Fruit fly (Drosophila melanogaster) whole organism, embryonic: ENCODE results near the gene CG15365.

Experiments used
- Antp ChIP-seq: fragments of 200-800 bp; sonication (Bioruptor generic); optimal IDR thresholded peaks from 3 replicates; lab custom pipeline; 2016; ENCODE audit warnings: missing biosample characterization, missing genetic modification characterization
- Atf3 ChIP-seq: fragments of 200-800 bp; sonication (Bioruptor generic); optimal IDR thresholded peaks from 3 replicates; lab custom pipeline; 2016; ENCODE audit warnings: missing biosample characterization, missing genetic modification characterization
- Bdp1 ChIP-seq: fragments of 200-800 bp; sonication (Bioruptor generic); optimal IDR thresholded peaks from 3 replicates; lab custom pipeline; 2016; ENCODE audit warnings: missing biosample characterization, missing genetic modification characterization
- CG1024 ChIP-seq: fragments of 200-800 bp; sonication (Bioruptor generic); IDR thresholded peaks from 2 replicates; pipeline ENCODE4 v1.3.6; 2022; ENCODE audit warnings: missing biosample characterization, missing genetic modification characterization
- CG10274 ChIP-seq: fragments of 200-800 bp; sonication (Bioruptor generic); optimal IDR thresholded peaks from 3 replicates; lab custom pipeline; 2017; ENCODE audit warnings: missing biosample characterization, mild to moderate bottlenecking, missing genetic modification characterization
- CG12659 ChIP-seq: fragments of 200-800 bp; sonication (Bioruptor generic); optimal IDR thresholded peaks from 3 replicates; lab custom pipeline; 2017; ENCODE audit warnings: mild to moderate bottlenecking, missing biosample characterization, missing genetic modification reagents, missing genetic modification characterization
- CG14860 ChIP-seq: fragments of 200-800 bp; sonication (Bioruptor generic); IDR thresholded peaks from 3 replicates; pipeline ENCODE4 v1.3.6; 2022; ENCODE audit warnings: missing biosample characterization, missing genetic modification characterization; ENCODE audit not compliant: partially characterized antibody
- CG15479 ChIP-seq: fragments of 200-800 bp; sonication (Bioruptor generic); optimal IDR thresholded peaks from 3 replicates; lab custom pipeline; 2019; ENCODE audit warnings: missing biosample characterization, mild to moderate bottlenecking, missing genetic modification characterization, moderate library complexity
- CG15601 ChIP-seq: fragments of 200-800 bp; sonication (Bioruptor generic); optimal IDR thresholded peaks from 3 replicates; lab custom pipeline; 2019; ENCODE audit warnings: missing biosample characterization, mild to moderate bottlenecking, missing genetic modification characterization, moderate library complexity
- CG17328 ChIP-seq: fragments of 200-800 bp; sonication (Bioruptor generic); IDR thresholded peaks from 2 replicates; pipeline ENCODE4 v1.3.6; 2022; ENCODE audit warnings: missing biosample characterization, missing genetic modification characterization
- CG2129 ChIP-seq: fragments of 200-800 bp; sonication (Bioruptor generic); IDR thresholded peaks from 2 replicates; pipeline ENCODE4 v1.3.6; 2022; ENCODE audit warnings: missing biosample characterization, missing genetic modification characterization; ENCODE audit not compliant: partially characterized antibody
- CG2875 ChIP-seq: fragments of 200-800 bp; sonication (Bioruptor generic); optimal IDR thresholded peaks from 2 replicates; lab custom pipeline; 2017; ENCODE audit warnings: missing biosample characterization, mild to moderate bottlenecking, missing genetic modification characterization, missing genetic modification reagents
- CG30403 ChIP-seq: fragments of 200-800 bp; sonication (Bioruptor generic); optimal IDR thresholded peaks from 3 replicates; lab custom pipeline; 2016; ENCODE audit warnings: missing biosample characterization, missing genetic modification characterization
- CG6854 ChIP-seq: fragments of 200-800 bp; sonication (Bioruptor generic); optimal IDR thresholded peaks from 3 replicates; lab custom pipeline; 2017; ENCODE audit warnings: missing biosample characterization, mild to moderate bottlenecking, missing genetic modification characterization
- CG7271 ChIP-seq: fragments of 200-800 bp; sonication (Bioruptor generic); optimal IDR thresholded peaks from 2 replicates; lab custom pipeline; 2018; ENCODE audit warnings: missing biosample characterization, mild to moderate bottlenecking, missing genetic modification characterization, moderate library complexity
- CG7372 ChIP-seq: fragments of 200-800 bp; sonication (Bioruptor generic); IDR thresholded peaks from 2 replicates; pipeline ENCODE4 v1.3.6; 2022; ENCODE audit warnings: missing biosample characterization, missing genetic modification characterization
- CG7928 ChIP-seq: fragments of 200-800 bp; sonication (Bioruptor generic); optimal IDR thresholded peaks from 2 replicates; lab custom pipeline; 2017; ENCODE audit warnings: missing biosample characterization, mild to moderate bottlenecking, missing genetic modification characterization
- CG7963 ChIP-seq: fragments of 200-800 bp; sonication (Bioruptor generic); IDR thresholded peaks from 3 replicates; pipeline ENCODE4 v1.3.6; 2022; ENCODE audit warnings: missing biosample characterization, missing genetic modification characterization; ENCODE audit not compliant: partially characterized antibody
- CG8924 ChIP-seq: fragments of 200-800 bp; optimal IDR thresholded peaks from 3 replicates; lab custom pipeline; 2019; ENCODE audit warnings: missing biosample characterization, mild to moderate bottlenecking, missing genetic modification characterization, moderate library complexity
- D ChIP-seq, 2 experiments: fragments of 200-800 bp in 1 of 2; fragments of >200 bp in 1 of 2; sonication (Bioruptor generic) in 1 of 2; optimal IDR thresholded peaks; 2 replicates in 1 of 2; 3 replicates in 1 of 2; lab custom pipeline; 2017; ENCODE audit warnings: mild to moderate bottlenecking in 1 of 2, missing biosample characterization in 1 of 2, missing genetic modification characterization in 1 of 2, missing genetic modification reagents in 1 of 2
- Deaf1 ChIP-seq: fragments of 200-800 bp; optimal IDR thresholded peaks from 3 replicates; lab custom pipeline; 2019; ENCODE audit warnings: missing biosample characterization, mild to moderate bottlenecking, missing genetic modification characterization, moderate library complexity
- HLH4C ChIP-seq: fragments of 200-800 bp; sonication (Bioruptor generic); IDR thresholded peaks from 3 replicates; pipeline ENCODE4 v1.3.6; 2022; ENCODE audit warnings: missing biosample characterization, missing genetic modification characterization; ENCODE audit not compliant: partially characterized antibody
- Hr51 ChIP-seq, 2 experiments: fragments of 200-800 bp; sonication (Bioruptor generic); optimal IDR thresholded peaks; 2 replicates in 1 of 2; 3 replicates in 1 of 2; lab custom pipeline; 2016 to 2018; ENCODE audit warnings: missing biosample characterization in 2 of 2, missing genetic modification characterization in 2 of 2, mild to moderate bottlenecking in 1 of 2, moderate library complexity in 1 of 2
- Mad ChIP-seq: fragments of 200-800 bp; sonication (Bioruptor generic); optimal IDR thresholded peaks from 2 replicates; lab custom pipeline; 2016; ENCODE audit warnings: missing biosample characterization, missing genetic modification characterization
- Myb ChIP-seq: fragments of 200-800 bp; sonication (Bioruptor generic); optimal IDR thresholded peaks from 2 replicates; lab custom pipeline; 2016; ENCODE audit warnings: missing biosample characterization, missing genetic modification characterization
- Taf1 ChIP-seq: fragments of 200-800 bp; sonication (Bioruptor generic); IDR thresholded peaks from 2 replicates; pipeline ENCODE4 v1.3.6; 2022; ENCODE audit warnings: missing biosample characterization, missing genetic modification characterization
- abd-A ChIP-seq: fragments of 200-800 bp; sonication (Bioruptor generic); optimal IDR thresholded peaks from 3 replicates; lab custom pipeline; 2019; ENCODE audit warnings: missing biosample characterization, mild to moderate bottlenecking, missing genetic modification characterization, moderate library complexity
- ato ChIP-seq: fragments of 200-800 bp; sonication (Bioruptor generic); IDR thresholded peaks from 2 replicates; pipeline ENCODE4 v1.3.6; 2022; ENCODE audit warnings: missing biosample characterization, missing genetic modification characterization; ENCODE audit not compliant: partially characterized antibody
- cas ChIP-seq: fragments of 200-800 bp; sonication (Bioruptor generic); IDR thresholded peaks from 2 replicates; pipeline ENCODE4 v1.3.6; 2022; ENCODE audit warnings: missing biosample characterization, missing genetic modification characterization
- caup ChIP-seq: fragments of 200-800 bp; sonication (Bioruptor generic); optimal IDR thresholded peaks from 3 replicates; lab custom pipeline; 2017; ENCODE audit warnings: missing biosample characterization, mild to moderate bottlenecking, missing genetic modification characterization, moderate library complexity; ENCODE audit not compliant: severe bottlenecking
- crc ChIP-seq: fragments of 200-800 bp; sonication (Bioruptor generic); optimal IDR thresholded peaks from 2 replicates; lab custom pipeline; 2016; ENCODE audit warnings: missing biosample characterization, missing genetic modification characterization
- da ChIP-seq: fragments of 200-800 bp; sonication (Bioruptor generic); optimal IDR thresholded peaks from 2 replicates; lab custom pipeline; 2016; ENCODE audit warnings: missing biosample characterization, missing genetic modification characterization
- fd96Cb ChIP-seq: fragments of 200-800 bp; sonication (Bioruptor generic); optimal IDR thresholded peaks from 2 replicates; lab custom pipeline; 2018; ENCODE audit warnings: missing biosample characterization, mild to moderate bottlenecking, missing genetic modification characterization, moderate library complexity
- fu2 ChIP-seq: fragments of 200-800 bp; sonication (Bioruptor generic); optimal IDR thresholded peaks from 2 replicates; lab custom pipeline; 2016; ENCODE audit warnings: missing biosample characterization, missing genetic modification characterization
- gcm ChIP-seq: fragments of 200-800 bp; sonication (Bioruptor generic); optimal IDR thresholded peaks from 2 replicates; lab custom pipeline; 2019; ENCODE audit warnings: missing biosample characterization, mild to moderate bottlenecking, missing genetic modification characterization, moderate library complexity
- hbn ChIP-seq: fragments of 200-800 bp; sonication (Bioruptor generic); IDR thresholded peaks from 2 replicates; pipeline ENCODE4 v1.3.6; 2022; ENCODE audit warnings: missing biosample characterization, missing genetic modification characterization; ENCODE audit not compliant: partially characterized antibody
- insv ChIP-seq, 2 experiments: fragments of 200-800 bp; sonication (Bioruptor generic); optimal IDR thresholded peaks; 3 replicates each; lab custom pipeline; 2016 to 2018; ENCODE audit warnings: missing biosample characterization in 2 of 2, missing genetic modification characterization in 2 of 2
- inv ChIP-seq: fragments of 200-800 bp; sonication (Bioruptor generic); IDR thresholded peaks from 2 replicates; pipeline ENCODE4 v1.3.6; 2022; ENCODE audit warnings: missing biosample characterization, missing genetic modification characterization; ENCODE audit not compliant: partially characterized antibody
- nau ChIP-seq: fragments of 200-800 bp; sonication (Bioruptor generic); optimal IDR thresholded peaks from 3 replicates; lab custom pipeline; 2017; ENCODE audit warnings: missing biosample characterization, mild to moderate bottlenecking, missing genetic modification characterization, missing genetic modification reagents
- nerfin-2 ChIP-seq: fragments of 200-800 bp; sonication (Bioruptor generic); IDR thresholded peaks from 2 replicates; pipeline ENCODE4 v1.3.6; 2022; ENCODE audit warnings: missing biosample characterization, missing genetic modification characterization; ENCODE audit not compliant: partially characterized antibody
- pho ChIP-seq: fragments of 200-800 bp; sonication (Bioruptor generic); optimal IDR thresholded peaks from 2 replicates; lab custom pipeline; 2016; ENCODE audit warnings: missing biosample characterization, missing genetic modification characterization
- prd ChIP-seq, 3 experiments: fragments of >200 bp in 2 of 3; fragments of 200-800 bp in 1 of 3; sonication (Bioruptor generic) in 1 of 3; optimal IDR thresholded peaks in 2 of 3; IDR thresholded peaks in 1 of 3; 2 replicates in 2 of 3; 3 replicates in 1 of 3; pipeline versions ENCODE4 v1.3.6 to Lab custom; 2017 to 2022; ENCODE audit warnings: missing biosample characterization in 1 of 3, missing genetic modification characterization in 1 of 3
- repo ChIP-seq: fragments of 200-800 bp; sonication (Bioruptor generic); optimal IDR thresholded peaks from 2 replicates; lab custom pipeline; 2016; ENCODE audit warnings: missing biosample characterization, missing genetic modification characterization
- salm ChIP-seq: fragments of 200-800 bp; sonication (Bioruptor generic); optimal IDR thresholded peaks from 2 replicates; lab custom pipeline; 2018; ENCODE audit warnings: missing biosample characterization, mild to moderate bottlenecking, missing genetic modification characterization
- sens ChIP-seq: fragments of 200-800 bp; sonication (Bioruptor generic); peaks from one replicate; lab custom pipeline; 2016; ENCODE audit warnings: missing biosample characterization, missing genetic modification characterization
- tap ChIP-seq: fragments of 200-800 bp; optimal IDR thresholded peaks from 3 replicates; lab custom pipeline; 2019; ENCODE audit warnings: missing biosample characterization, mild to moderate bottlenecking, missing genetic modification characterization, moderate library complexity
- trh ChIP-seq: fragments of 200-800 bp; sonication (Bioruptor generic); optimal IDR thresholded peaks from 2 replicates; lab custom pipeline; 2016; ENCODE audit warnings: missing biosample characterization, missing genetic modification characterization

The CG15365 gene

dm6 chrX:9080962-9081361 lies 13.2 kb upstream of the CG15365 start, which contains the start of the genes CG7246 and HP1b (continued):
- no peak for TF ChIP-seq da
- TF ChIP-seq pho (GFP tag; lab: Kevin White, UChicago) = peak; percentile 46
- peak; percentile 22 for TF ChIP-seq CG7271 (tag; lab: Kevin White, UChicago)
- TF ChIP-seq HLH4C (GFP tag; lab: Robert Waterston, UW) = peak; percentile 67
- TF ChIP-seq CG30403 (GFP tag; lab: Kevin White, UChicago) = peak; percentile 74
- TF ChIP-seq CG12659 (GFP tag; lab: Kevin White, UChicago) = peak; percentile 69
- TF ChIP-seq abd-A = no peak
- peak; percentile 61; the same call in 1 of the 2 replicates for TF ChIP-seq CG7372 (GFP tag; lab: Robert Waterston, UW)
- TF ChIP-seq CG1024 (GFP tag; lab: Robert Waterston, UW) = peak; percentile 35; the same call in 1 of the 2 replicates
- TF ChIP-seq gcm (GFP tag; lab: Kevin White, UChicago) = peak; percentile 64
- peak; percentile 33 for TF ChIP-seq CG7928
- peak; percentile 0 for TF ChIP-seq Atf3 (GFP tag; lab: Kevin White, UChicago)
- peak; percentile 24 for TF ChIP-seq nau (GFP tag; lab: Kevin White, UChicago)
- peak; percentile 53 for TF ChIP-seq Myb (GFP tag; lab: Kevin White, UChicago)
- peak; percentile 34; the same call in 1 of the 3 replicates for TF ChIP-seq CG7963
- peak; percentile 40 for TF ChIP-seq CG15601
- TF ChIP-seq CG10274 = no peak
- peak; percentile 73 for TF ChIP-seq caup (GFP tag; lab: Kevin White, UChicago)
- TF ChIP-seq Deaf1 (tag; lab: Kevin White, UChicago) = peak; percentile 27
- TF ChIP-seq insv (GFP tag; optimal IDR thresholded peaks at IDR 0.05; lab: Kevin White, UChicago) = peak in 1 of 2 experiments; percentile 12
- TF ChIP-seq fd96Cb (tag; lab: Kevin White, UChicago) = peak; percentile 52
- no peak for TF ChIP-seq CG6854
- no peak for TF ChIP-seq CG15479 (GFP tag; lab: Kevin White, UChicago)
- peak; percentile 66 for TF ChIP-seq nerfin-2 (GFP tag; lab: Robert Waterston, UW)
- TF ChIP-seq Antp (GFP tag; lab: Kevin White, UChicago) = peak; percentile 51
- peak; percentile 25 for TF ChIP-seq tap
- TF ChIP-seq hbn (GFP tag; lab: Robert Waterston, UW) = peak; percentile 75; the same call in 1 of the 2 replicates
- TF ChIP-seq D (optimal IDR thresholded peaks at IDR 0.05; lab: Kevin White, UChicago) = no peak
- peak; percentile 36 for TF ChIP-seq D (GFP tag; optimal IDR thresholded peaks at IDR 0.05; lab: Kevin White, UChicago)
- TF ChIP-seq crc (GFP tag; lab: Kevin White, UChicago) = no peak
- TF ChIP-seq Hr51 (GFP tag; optimal IDR thresholded peaks at IDR 0.05; lab: Kevin White, UChicago) = peak; percentile 38 to 61
- TF ChIP-seq CG2129 (GFP tag; lab: Robert Waterston, UW) = 0 out of 2 replicates have a peak, but pooled peaks have one; percentile 30
- no peak for TF ChIP-seq prd (optimal IDR thresholded peaks at IDR 0.05; lab: Kevin White, UChicago)
- TF ChIP-seq prd (GFP tag; IDR thresholded peaks at IDR 0.05; lab: Robert Waterston, UW) = peak; percentile 84
- peak; percentile 57; the same call in 1 of the 2 replicates for TF ChIP-seq ato (GFP tag; lab: Robert Waterston, UW)
- peak; percentile 40 for TF ChIP-seq trh (GFP tag; lab: Kevin White, UChicago)
- TF ChIP-seq fu2 (GFP tag; lab: Kevin White, UChicago) = peak; percentile 33
- peak; percentile 57; the same call in 1 of the 2 replicates for TF ChIP-seq CG17328 (GFP tag; lab: Robert Waterston, UW)
- peak; percentile 52; the same call in 1 of the 2 replicates for TF ChIP-seq inv (GFP tag; lab: Robert Waterston, UW)
- TF ChIP-seq CG2875 (GFP tag; lab: Kevin White, UChicago) = no peak
- TF ChIP-seq CG14860 (GFP tag; lab: Robert Waterston, UW) = peak; percentile 71
- TF ChIP-seq Mad = peak; percentile 23
- peak; percentile 46; the same call in 1 of the 2 replicates for TF ChIP-seq Taf1 (GFP tag; lab: Robert Waterston, UW)
- TF ChIP-seq CG8924 (tag; lab: Kevin White, UChicago) = peak; percentile 72
- no peak for TF ChIP-seq salm (tag; lab: Kevin White, UChicago)
- peak; percentile 89 for TF ChIP-seq sens (GFP tag; lab: Kevin White, UChicago)
- TF ChIP-seq Bdp1 = no peak
- TF ChIP-seq repo = no peak
- 0 out of 2 replicates have a peak, but pooled peaks have one; percentile 28 for TF ChIP-seq cas (GFP tag; lab: Robert Waterston, UW)
